Fruit fly (Drosophila melanogaster) whole organism, embryonic: ENCODE results near the gene Phae1.

Experiments
- CG12219 ChIP-seq: fragments of 200-800 bp; sonication (Bioruptor generic); optimal IDR thresholded peaks from 3 replicates; lab custom pipeline; 2018; ENCODE audit warnings: missing biosample characterization, mild to moderate bottlenecking, missing genetic modification characterization
- Med ChIP-seq: fragments of 200-800 bp; sonication (Bioruptor generic); peaks from one replicate; lab custom pipeline; 2016; ENCODE audit warnings: missing biosample characterization, missing genetic modification characterization, mild to moderate bottlenecking, inconsistent platforms, moderate library complexity
- amos ChIP-seq: fragments of 200-800 bp; sonication (Bioruptor generic); IDR thresholded peaks from 2 replicates; pipeline ENCODE4 v1.3.6; 2022; ENCODE audit warnings: missing biosample characterization, missing genetic modification characterization; ENCODE audit not compliant: partially characterized antibody
- cato ChIP-seq: fragments of 200-800 bp; sonication (Bioruptor generic); optimal IDR thresholded peaks from 2 replicates; lab custom pipeline; 2016; ENCODE audit warnings: missing biosample characterization, missing genetic modification characterization, borderline replicate concordance

dm6 chr2L:12107087-12107486 is 2.1 kb upstream of the Phae1 start:
- TF ChIP-seq Med (no peak), cato (GFP tag; lab: Kevin White, UChicago) (no peak), CG12219 (GFP tag; lab: Kevin White, UChicago) (no peak), amos (no peak)
